Worm (Caenorhabditis elegans) whole organism, late embryonic: ENCODE results near the gene sulp-3.

Source experiments
- nfya-1 ChIP-seq: sonication (generic microtip); optimal IDR thresholded peaks from 2 replicates; lab custom pipeline; 2017; ENCODE audit warnings: missing genetic modification characterization, mild to moderate bottlenecking, missing compliant biosample characterization, antibody characterized with exemption, moderate library complexity
- nhr-11 ChIP-seq: fragments of 150-350 bp; optimal IDR thresholded peaks from 2 replicates; lab custom pipeline; 2014; ENCODE audit warnings: missing biosample characterization, missing genetic modification characterization

ce11 chrX:8404308-8405085 lies 3.7 kb downstream of the sulp-3 start:
- TF ChIP-seq nfya-1 (tag; lab: Kevin White, UChicago) (peak; percentile 89), nhr-11 (tag; lab: Kevin White, UChicago) (no peak)
